Worm (Caenorhabditis elegans) whole organism, mixed stage, embryonic: ENCODE measurements around the gene trxr-2.

Experiments
- blmp-1 ChIP-seq: fragments of 150-350 bp; optimal IDR thresholded peaks from 2 replicates; lab custom pipeline; 2014; ENCODE audit warnings: missing biosample characterization, missing genetic modification characterization
- ces-1 ChIP-seq: fragments of 150-350 bp; optimal IDR thresholded peaks from 2 replicates; lab custom pipeline; 2014; ENCODE audit warnings: missing biosample characterization, missing genetic modification reagents, missing genetic modification characterization
- elt-1 ChIP-seq: sonication (generic microtip); optimal IDR thresholded peaks from 2 replicates; lab custom pipeline; 2017; ENCODE audit warnings: missing genetic modification characterization, mild to moderate bottlenecking, missing compliant biosample characterization, antibody characterized with exemption, moderate library complexity, borderline replicate concordance; ENCODE audit not compliant: insufficient read depth
- elt-3 ChIP-seq: fragments of 150-350 bp; optimal IDR thresholded peaks from 2 replicates; lab custom pipeline; 2014; ENCODE audit warnings: missing biosample characterization, missing genetic modification characterization
- lin-13 ChIP-seq: fragments of 150-350 bp; optimal IDR thresholded peaks from 2 replicates; lab custom pipeline; 2014; ENCODE audit warnings: missing biosample characterization, missing genetic modification characterization
- lsy-2 ChIP-seq: fragments of 150-350 bp; optimal IDR thresholded peaks from 2 replicates; lab custom pipeline; 2014; ENCODE audit warnings: missing biosample characterization, missing genetic modification characterization
- mab-5 ChIP-seq: fragments of 150-350 bp; optimal IDR thresholded peaks from 2 replicates; lab custom pipeline; 2014; ENCODE audit warnings: missing biosample characterization, missing genetic modification characterization
- mep-1 ChIP-seq: fragments of 150-350 bp; optimal IDR thresholded peaks from 2 replicates; lab custom pipeline; 2017; ENCODE audit warnings: missing biosample characterization, missing genetic modification reagents, missing genetic modification characterization, inconsistent platforms
- nhr-12 ChIP-seq: fragments of 150-350 bp; optimal IDR thresholded peaks from 2 replicates; lab custom pipeline; 2014; ENCODE audit warnings: missing biosample characterization, missing genetic modification characterization
- nhr-237 ChIP-seq: fragments of 150-350 bp; optimal IDR thresholded peaks from 2 replicates; lab custom pipeline; 2014; ENCODE audit warnings: missing biosample characterization, missing genetic modification characterization
- nhr-28 ChIP-seq: fragments of 150-350 bp; optimal IDR thresholded peaks from 2 replicates; lab custom pipeline; 2014; ENCODE audit warnings: missing biosample characterization, missing genetic modification characterization
- nhr-76 ChIP-seq: sonication (generic microtip); optimal IDR thresholded peaks from 2 replicates; lab custom pipeline; 2017; ENCODE audit warnings: missing biosample characterization, missing genetic modification characterization
- unc-120 ChIP-seq: sonication (generic microtip); optimal IDR thresholded peaks from 2 replicates; lab custom pipeline; 2017; ENCODE audit warnings: missing genetic modification characterization, missing compliant biosample characterization; ENCODE audit not compliant: poor library complexity, severe bottlenecking

DNA sequence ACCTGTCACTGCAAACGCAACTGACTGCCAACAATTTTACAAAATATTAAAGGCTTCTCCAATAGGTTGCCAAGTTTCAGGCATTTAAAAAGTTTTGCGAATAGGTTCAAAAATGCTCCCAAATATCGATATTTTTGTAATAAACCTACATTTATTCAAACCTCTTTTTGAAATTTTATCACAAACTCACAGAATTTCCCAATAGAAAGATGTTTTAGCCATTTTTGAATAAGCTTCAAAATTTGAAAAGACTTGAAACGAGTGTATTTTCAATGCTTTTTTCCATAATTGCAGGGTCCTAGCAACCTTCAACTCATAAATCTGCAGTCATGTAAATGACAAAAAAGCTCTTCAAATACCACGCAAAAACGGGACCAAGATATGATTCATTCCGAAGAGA lies 31.2 kb upstream of the trxr-2 start:
- no peak for TF ChIP-seq blmp-1 (tag; lab: Kevin White, UChicago)
- no peak for TF ChIP-seq mep-1
- no peak for TF ChIP-seq nhr-76 (tag; lab: Kevin White, UChicago)
- no peak for TF ChIP-seq nhr-12 (tag; lab: Kevin White, UChicago)
- no peak for TF ChIP-seq elt-1 (tag; lab: Kevin White, UChicago)
- TF ChIP-seq lin-13 (tag; lab: Kevin White, UChicago) = no peak
- no peak for TF ChIP-seq unc-120 (tag; lab: Kevin White, UChicago)
- TF ChIP-seq lsy-2 (tag; lab: Kevin White, UChicago) = no peak
- TF ChIP-seq nhr-237 (tag; lab: Kevin White, UChicago) = no peak
- no peak for TF ChIP-seq ces-1 (GFP tag; lab: Kevin White, UChicago)
- no peak for TF ChIP-seq nhr-28 (tag; lab: Kevin White, UChicago)
- TF ChIP-seq mab-5 (tag; lab: Kevin White, UChicago) = no peak
- TF ChIP-seq elt-3 = no peak
